Fruit fly (Drosophila melanogaster) S2 (cell line): ENCODE results near the gene CG17110.

Source experiments
- CG8478 ChIP-seq: fragments of >200 bp; optimal IDR thresholded peaks from 2 replicates; lab custom pipeline; 2018
- CTCF ChIP-seq, 2 experiments: fragments of >200 bp; optimal IDR thresholded peaks; 2 replicates each; lab custom pipeline; 2018

dm6 chr3R:23048690-23049118 is 42.8 kb upstream of the CG17110 start:
- TF ChIP-seq CTCF (optimal IDR thresholded peaks at IDR 0.05; lab: Kevin White, UChicago), result no peak
- TF ChIP-seq CG8478 (lab: Kevin White, UChicago), result no peak
